Fruit fly (Drosophila melanogaster): ENCODE results near the gene Tdh.

The Tdh gene

dm6 chr3L:20444815-20445519 is 21.8 kb upstream of the Tdh start (continued):
- peak; percentile 79 for TF ChIP-seq CG6272 (GFP tag; IDR thresholded peaks at IDR 0.05)
- no peak for TF ChIP-seq Sry-δ (GFP tag; optimal IDR thresholded peaks at IDR 0.05)
- peak; percentile 51 for TF ChIP-seq twi (tag; optimal IDR thresholded peaks at IDR 0.05)
- TF ChIP-seq CG18476 (GFP tag; optimal IDR thresholded peaks at IDR 0.05), result peak; percentile 53
- peak; percentile 85 for TF ChIP-seq CG6813 (GFP tag; optimal IDR thresholded peaks at IDR 0.05)
- no peak for TF ChIP-seq ERR (GFP tag; optimal IDR thresholded peaks at IDR 0.05)
- TF ChIP-seq sd (tag; optimal IDR thresholded peaks at IDR 0.05), result peak; percentile 92
- TF ChIP-seq aop (GFP tag; IDR thresholded peaks at IDR 0.05), result peak; percentile 76
- peak; percentile 84 for TF ChIP-seq BtbVII (GFP tag; optimal IDR thresholded peaks at IDR 0.05)
- peak; percentile 95 for TF ChIP-seq CG2199 (GFP tag; IDR thresholded peaks at IDR 0.05)
- no peak for TF ChIP-seq pfk (GFP tag; optimal IDR thresholded peaks at IDR 0.05)
- peak; percentile 77 for TF ChIP-seq Hr3 (GFP tag; optimal IDR thresholded peaks at IDR 0.05)
- TF ChIP-seq NfI (GFP tag; optimal IDR thresholded peaks at IDR 0.05), result peak; percentile 73
- TF ChIP-seq vvl (GFP tag; IDR thresholded peaks at IDR 0.05), result peak; percentile 96
- no peak for TF ChIP-seq CG8944 (GFP tag; optimal IDR thresholded peaks at IDR 0.05)
- TF ChIP-seq nau (GFP tag; optimal IDR thresholded peaks at IDR 0.05), result peak; percentile 77
- peak; percentile 86 for TF ChIP-seq Fer3 (tag; optimal IDR thresholded peaks at IDR 0.05)
- no peak for TF ChIP-seq unc-4 (GFP tag; IDR thresholded peaks at IDR 0.05; ENCODE audit: partially characterized antibody)
- no peak for TF ChIP-seq stwl (tag; optimal IDR thresholded peaks at IDR 0.05)
- peak; percentile 26 for TF ChIP-seq chn (GFP tag; optimal IDR thresholded peaks at IDR 0.05)
- TF ChIP-seq CG7786 (GFP tag; optimal IDR thresholded peaks at IDR 0.05), result no peak
- TF ChIP-seq onecut (GFP tag; IDR thresholded peaks at IDR 0.05), result peak; percentile 75
- peak; percentile 84 for TF ChIP-seq cwo (GFP tag; optimal IDR thresholded peaks at IDR 0.05)
- peak; percentile 86 for TF ChIP-seq Meics (GFP tag; optimal IDR thresholded peaks at IDR 0.05)
- peak; percentile 90 for TF ChIP-seq ara (GFP tag; IDR thresholded peaks at IDR 0.05)
- TF ChIP-seq wek (GFP tag; optimal IDR thresholded peaks at IDR 0.05), result peak; percentile 49
- TF ChIP-seq Antp (GFP tag; optimal IDR thresholded peaks at IDR 0.05), result peak; percentile 5
- no peak for TF ChIP-seq NK7.1 (GFP tag; optimal IDR thresholded peaks at IDR 0.05)
- TF ChIP-seq Dfd (GFP tag; optimal IDR thresholded peaks at IDR 0.05), result no peak
- peak; percentile 75 for TF ChIP-seq Vsx1 (GFP tag; optimal IDR thresholded peaks at IDR 0.05)
- peak; percentile 89 for TF ChIP-seq sisA (GFP tag; IDR thresholded peaks at IDR 0.05)
- TF ChIP-seq sim (GFP tag; IDR thresholded peaks at IDR 0.05), result peak; percentile 86
- TF ChIP-seq CG12299 (tag; optimal IDR thresholded peaks at IDR 0.05), result peak; percentile 40
- peak; percentile 64 for TF ChIP-seq CG7987 (GFP tag; optimal IDR thresholded peaks at IDR 0.05)
- peak; percentile 92 for TF ChIP-seq Awh (GFP tag; IDR thresholded peaks at IDR 0.05)
- peak; percentile 69 for TF ChIP-seq CrebB (tag; optimal IDR thresholded peaks at IDR 0.05)
- peak; percentile 90 for TF ChIP-seq Drgx (GFP tag; IDR thresholded peaks at IDR 0.05)
- no peak for TF ChIP-seq insv (GFP tag; optimal IDR thresholded peaks at IDR 0.05)
- peak; percentile 83 for TF ChIP-seq CG2875 (GFP tag; optimal IDR thresholded peaks at IDR 0.05)
- peak; percentile 52 for TF ChIP-seq CG2116 (GFP tag; optimal IDR thresholded peaks at IDR 0.05)
- peak; percentile 91 for TF ChIP-seq dmrt99B (tag; optimal IDR thresholded peaks at IDR 0.05)
- peak; percentile 89 for TF ChIP-seq CG2678 (tag; optimal IDR thresholded peaks at IDR 0.05)
- TF ChIP-seq CG10267 (tag; optimal IDR thresholded peaks at IDR 0.05), result peak; percentile 79
- peak; percentile 87 for TF ChIP-seq CG18599 (GFP tag; optimal IDR thresholded peaks at IDR 0.05)
- TF ChIP-seq CG13287 (GFP tag; IDR thresholded peaks at IDR 0.05; ENCODE audit: partially characterized antibody), result peak; percentile 35; the same call in 1 of the 2 replicates
- peak; percentile 84 for TF ChIP-seq bowl (GFP tag; IDR thresholded peaks at IDR 0.05)
- peak; percentile 9 for TF ChIP-seq maf-S (GFP tag; optimal IDR thresholded peaks at IDR 0.05)
- no peak for TF ChIP-seq slp2 (GFP tag; optimal IDR thresholded peaks at IDR 0.05)
- TF ChIP-seq CG14965 (GFP tag; optimal IDR thresholded peaks at IDR 0.05; ENCODE audit: borderline replicate concordance), result no peak
